Worm (Caenorhabditis elegans) whole organism, L4 larva: Measurements from ENCODE around the gene snt-1.
A peak's percentile ranks its signal among the peaks of the same experiment; 100 is the strongest.

Experiments used
- Y105C5A.15 ChIP-seq: fragments of 200-800 bp; sonication (Bioruptor generic); IDR thresholded peaks from 2 replicates; pipeline ENCODE4 v1.3.6; 2022; ENCODE audit warnings: missing genetic modification characterization, missing compliant biosample characterization
- aly-2 ChIP-seq: sonication (generic microtip); optimal IDR thresholded peaks from 2 replicates; lab custom pipeline; 2018; ENCODE audit warnings: missing biosample characterization, missing genetic modification characterization
- fos-1 ChIP-seq: fragments of 150-350 bp; optimal IDR thresholded peaks from 2 replicates; lab custom pipeline; 2014; ENCODE audit warnings: missing biosample characterization, missing genetic modification characterization
- madf-5 ChIP-seq, 2 experiments: fragments of 200-800 bp; sonication (Bioruptor generic); IDR thresholded peaks; 2 replicates each; pipeline ENCODE4 v1.3.6; 2022; ENCODE audit warnings: missing compliant biosample characterization in 2 of 2, missing genetic modification characterization in 2 of 2
- nhr-76 ChIP-seq: fragments of 150-350 bp; optimal IDR thresholded peaks from 2 replicates; lab custom pipeline; 2014; ENCODE audit warnings: missing biosample characterization, missing genetic modification characterization
- pha-4 ChIP-seq, 2 experiments: fragments of 150-350 bp in 1 of 2; fragments of 200-800 bp in 1 of 2; sonication (Bioruptor generic) in 1 of 2; IDR thresholded peaks in 1 of 2; optimal IDR thresholded peaks in 1 of 2; 2 replicates each; pipeline versions ENCODE4 v1.3.6 to Lab custom; 2014 to 2022; ENCODE audit warnings: missing genetic modification characterization in 2 of 2, missing genetic modification reagents in 2 of 2, missing biosample characterization in 1 of 2, missing compliant biosample characterization in 1 of 2
- set-16 ChIP-seq: fragments of 200-800 bp; sonication (Bioruptor generic); IDR thresholded peaks from 2 replicates; pipeline ENCODE4 v1.3.6; 2022; ENCODE audit warnings: missing genetic modification reagents, missing genetic modification characterization, missing compliant biosample characterization
- unc-130 ChIP-seq: sonication (generic microtip); optimal IDR thresholded peaks from 2 replicates; lab custom pipeline; 2016; ENCODE audit warnings: missing genetic modification reagents, missing genetic modification characterization, missing compliant biosample characterization
- unc-62 ChIP-seq, 3 experiments: fragments of 150-350 bp in 1 of 3; sonication (generic microtip); optimal IDR thresholded peaks in 2 of 3; peaks in 1 of 3; 1 replicate in 1 of 3; 2 replicates in 2 of 3; lab custom pipeline; 2014 to 2017; ENCODE audit warnings: missing biosample characterization in 3 of 3, missing genetic modification characterization in 3 of 3, missing genetic modification reagents in 3 of 3, missing genotype in 1 of 3
- ztf-11 ChIP-seq: fragments of 150-350 bp; optimal IDR thresholded peaks from 2 replicates; lab custom pipeline; 2014; ENCODE audit warnings: missing biosample characterization, missing genetic modification characterization

- no peak for TF ChIP-seq madf-5 (GFP tag; IDR thresholded peaks at IDR 0.05; lab: Robert Waterston, UW)
- TF ChIP-seq pha-4 (GFP tag; IDR thresholded peaks at IDR 0.05; lab: Robert Waterston, UW) = no peak
- TF ChIP-seq pha-4 (tag; optimal IDR thresholded peaks at IDR 0.05; lab: Kevin White, UChicago) = no peak
- TF ChIP-seq unc-62 (GFP tag; optimal IDR thresholded peaks at IDR 0.05 in 1 of 2; lab: Kevin White, UChicago) = peak in 1 of 2 experiments; percentile 92
- TF ChIP-seq unc-62 (tag; optimal IDR thresholded peaks at IDR 0.05; lab: Kevin White, UChicago) = no peak
- TF ChIP-seq aly-2 (tag; lab: Kevin White, UChicago) = no peak
- TF ChIP-seq fos-1 (tag; lab: Kevin White, UChicago) = no peak
- TF ChIP-seq unc-130 (GFP tag; lab: Kevin White, UChicago) = no peak
- TF ChIP-seq Y105C5A.15 = no peak
- no peak for TF ChIP-seq nhr-76 (tag; lab: Kevin White, UChicago)
- TF ChIP-seq ztf-11 (tag; lab: Kevin White, UChicago) = no peak
- no peak for TF ChIP-seq set-16 (GFP tag; lab: Robert Waterston, UW)
Observed at ce11 chrII:6841102-6841501, 30.3 kb downstream of the snt-1 start.
